Fruit fly (Drosophila melanogaster) whole organism, embryonic: Measurements from ENCODE around the gene Naxd.
A peak's percentile ranks its signal among the peaks of the same experiment; 100 is the strongest.

ENCODE experiments used
- BEAF-32 ChIP-seq: fragments of 200-800 bp; sonication (Bioruptor generic); optimal IDR thresholded peaks from 3 replicates; lab custom pipeline; 2017; ENCODE audit warnings: missing biosample characterization, missing genetic modification characterization, mild to moderate bottlenecking, moderate library complexity, missing genetic modification reagents
- CG13123 ChIP-seq: fragments of 200-800 bp; sonication (Bioruptor generic); optimal IDR thresholded peaks from 2 replicates; lab custom pipeline; 2016; ENCODE audit warnings: missing biosample characterization, missing genetic modification characterization
- CG14710 ChIP-seq: fragments of 200-800 bp; sonication (Bioruptor generic); optimal IDR thresholded peaks from 3 replicates; lab custom pipeline; 2019; ENCODE audit warnings: missing biosample characterization, mild to moderate bottlenecking, missing genetic modification characterization, moderate library complexity
- CG17612 ChIP-seq: fragments of 200-800 bp; sonication (Bioruptor generic); IDR thresholded peaks from 2 replicates; pipeline ENCODE4 v1.3.6; 2022; ENCODE audit warnings: missing biosample characterization, missing genetic modification characterization
- CG18262 ChIP-seq: fragments of 200-800 bp; optimal IDR thresholded peaks from 3 replicates; lab custom pipeline; 2019; ENCODE audit warnings: missing biosample characterization, mild to moderate bottlenecking, missing genetic modification characterization, moderate library complexity
- CG34376 ChIP-seq: fragments of 200-800 bp; sonication (Bioruptor generic); optimal IDR thresholded peaks from 2 replicates; lab custom pipeline; 2018; ENCODE audit warnings: missing biosample characterization, mild to moderate bottlenecking, missing genetic modification characterization
- CG5180 ChIP-seq: fragments of 200-800 bp; sonication (Bioruptor generic); optimal IDR thresholded peaks from 3 replicates; lab custom pipeline; 2017; ENCODE audit warnings: missing biosample characterization, missing genetic modification characterization, mild to moderate bottlenecking, moderate library complexity, missing genetic modification reagents
- CG6683 ChIP-seq: fragments of 200-800 bp; sonication (Bioruptor generic); optimal IDR thresholded peaks from 2 replicates; lab custom pipeline; 2017; ENCODE audit warnings: missing biosample characterization, mild to moderate bottlenecking, missing genetic modification characterization, missing genetic modification reagents
- CG7928 ChIP-seq: fragments of 200-800 bp; sonication (Bioruptor generic); optimal IDR thresholded peaks from 2 replicates; lab custom pipeline; 2017; ENCODE audit warnings: missing biosample characterization, mild to moderate bottlenecking, missing genetic modification characterization
- CG8089 ChIP-seq: fragments of 200-800 bp; sonication (Bioruptor generic); optimal IDR thresholded peaks from 3 replicates; lab custom pipeline; 2016; ENCODE audit warnings: missing biosample characterization, missing genetic modification characterization
- CG9215 ChIP-seq: fragments of 200-800 bp; sonication (Bioruptor generic); IDR thresholded peaks from 2 replicates; pipeline ENCODE4 v1.3.6; 2022; ENCODE audit warnings: missing biosample characterization, missing genetic modification characterization
- CHES-1-like ChIP-seq: fragments of 200-800 bp; sonication (Bioruptor generic); optimal IDR thresholded peaks from 2 replicates; lab custom pipeline; 2016; ENCODE audit warnings: missing biosample characterization, missing genetic modification characterization
- CkIIα-i1 ChIP-seq: fragments of 200-800 bp; sonication (Bioruptor generic); IDR thresholded peaks from 2 replicates; pipeline ENCODE4 v1.3.6; 2022; ENCODE audit warnings: missing biosample characterization, missing genetic modification characterization
- D19B ChIP-seq: fragments of 200-800 bp; sonication (Bioruptor generic); optimal IDR thresholded peaks from 2 replicates; lab custom pipeline; 2017; ENCODE audit warnings: missing biosample characterization, mild to moderate bottlenecking, missing genetic modification characterization
- Dip2 ChIP-seq: fragments of 200-800 bp; sonication (Bioruptor generic); IDR thresholded peaks from 2 replicates; pipeline ENCODE4 v1.3.6; 2022; ENCODE audit warnings: missing biosample characterization, missing genetic modification characterization
- Doc2 ChIP-seq: fragments of 200-800 bp; sonication (Bioruptor generic); IDR thresholded peaks from 2 replicates; pipeline ENCODE4 v1.3.6; 2022; ENCODE audit warnings: missing biosample characterization, missing genetic modification characterization
- Fer3 ChIP-seq: fragments of 200-800 bp; sonication (Bioruptor generic); optimal IDR thresholded peaks from 2 replicates; lab custom pipeline; 2018; ENCODE audit warnings: missing biosample characterization, mild to moderate bottlenecking, missing genetic modification characterization, moderate library complexity
- Gsc ChIP-seq: fragments of 200-800 bp; sonication (Bioruptor generic); IDR thresholded peaks from 2 replicates; pipeline ENCODE4 v1.3.6; 2022; ENCODE audit warnings: missing biosample characterization, missing genetic modification characterization
- HmgZ ChIP-seq: fragments of 200-800 bp; sonication (Bioruptor generic); optimal IDR thresholded peaks from 2 replicates; lab custom pipeline; 2018; ENCODE audit warnings: missing biosample characterization, mild to moderate bottlenecking, missing genetic modification characterization
- Lpt ChIP-seq: fragments of >200 bp; optimal IDR thresholded peaks from 2 replicates; lab custom pipeline; 2018; ENCODE audit warnings: missing biosample characterization, missing genetic modification characterization
- MESR4 ChIP-seq: fragments of 200-800 bp; sonication (Bioruptor generic); optimal IDR thresholded peaks from 2 replicates; lab custom pipeline; 2018; ENCODE audit warnings: missing biosample characterization, mild to moderate bottlenecking, missing genetic modification characterization, moderate library complexity
- MTF-1 ChIP-seq: fragments of 200-800 bp; sonication (Bioruptor generic); optimal IDR thresholded peaks from 2 replicates; lab custom pipeline; 2018; ENCODE audit warnings: missing biosample characterization, mild to moderate bottlenecking, missing genetic modification characterization, borderline replicate concordance
- Rfx ChIP-seq: fragments of 200-800 bp; sonication (Bioruptor generic); IDR thresholded peaks from 2 replicates; pipeline ENCODE4 v1.3.6; 2022; ENCODE audit warnings: missing biosample characterization, missing genetic modification characterization
- Six4 ChIP-seq: fragments of 200-800 bp; sonication (Bioruptor generic); optimal IDR thresholded peaks from 2 replicates; lab custom pipeline; 2016; ENCODE audit warnings: missing biosample characterization, missing genetic modification characterization
- Ssrp ChIP-seq: fragments of 200-800 bp; sonication (Bioruptor generic); optimal IDR thresholded peaks from 2 replicates; lab custom pipeline; 2018; ENCODE audit warnings: missing biosample characterization, mild to moderate bottlenecking, missing genetic modification characterization, moderate library complexity
- TFAM ChIP-seq: fragments of 200-800 bp; sonication (Bioruptor generic); optimal IDR thresholded peaks from 2 replicates; lab custom pipeline; 2017; ENCODE audit warnings: missing biosample characterization, missing genetic modification characterization, inconsistent platforms
- bab2 ChIP-seq: fragments of 200-800 bp; sonication (Bioruptor generic); optimal IDR thresholded peaks from 2 replicates; lab custom pipeline; 2016; ENCODE audit warnings: missing biosample characterization, missing genetic modification characterization
- br ChIP-seq: fragments of >200 bp; optimal IDR thresholded peaks from 2 replicates; lab custom pipeline; 2017
- btn ChIP-seq: fragments of 200-800 bp; sonication (Bioruptor generic); optimal IDR thresholded peaks from 2 replicates; lab custom pipeline; 2016; ENCODE audit warnings: missing biosample characterization, missing genetic modification characterization
- corto ChIP-seq: fragments of 200-800 bp; sonication (Bioruptor generic); optimal IDR thresholded peaks from 2 replicates; lab custom pipeline; 2016; ENCODE audit warnings: missing biosample characterization, mild to moderate bottlenecking, missing genetic modification characterization, moderate library complexity
- croc ChIP-seq: fragments of 200-800 bp; sonication (Bioruptor generic); conservative IDR thresholded peaks from 3 replicates; pipeline ENCODE4 v1.3.6; 2022; ENCODE audit warnings: missing biosample characterization, missing genetic modification characterization
- dmrt11E ChIP-seq: fragments of 200-800 bp; sonication (Bioruptor generic); optimal IDR thresholded peaks from 3 replicates; lab custom pipeline; 2018; ENCODE audit warnings: missing biosample characterization, mild to moderate bottlenecking, missing genetic modification characterization, moderate library complexity
- dmrt99B ChIP-seq: fragments of 200-800 bp; sonication (Bioruptor generic); optimal IDR thresholded peaks from 2 replicates; lab custom pipeline; 2018; ENCODE audit warnings: missing biosample characterization, mild to moderate bottlenecking, missing genetic modification characterization, moderate library complexity
- en ChIP-seq: fragments of 200-800 bp; sonication (Bioruptor generic); optimal IDR thresholded peaks from 2 replicates; lab custom pipeline; 2016; ENCODE audit warnings: missing biosample characterization, missing genetic modification characterization
- eve ChIP-seq, 2 experiments: fragments of >200 bp; optimal IDR thresholded peaks; 2 replicates each; lab custom pipeline; 2017; ENCODE audit warnings: missing biosample characterization in 2 of 2, missing genetic modification characterization in 2 of 2
- her ChIP-seq: fragments of 200-800 bp; sonication (Bioruptor generic); optimal IDR thresholded peaks from 2 replicates; lab custom pipeline; 2016; ENCODE audit warnings: missing biosample characterization, missing genetic modification characterization
- maf-S ChIP-seq: fragments of 200-800 bp; sonication (Bioruptor generic); optimal IDR thresholded peaks from 2 replicates; lab custom pipeline; 2016; ENCODE audit warnings: missing biosample characterization, missing genetic modification characterization
- otp ChIP-seq: fragments of 200-800 bp; sonication (Bioruptor generic); IDR thresholded peaks from 3 replicates; pipeline ENCODE4, ENCODE4 v1.3.6; 2022; ENCODE audit warnings: missing biosample characterization, missing genetic modification characterization
- p53 ChIP-seq: fragments of 200-800 bp; sonication (Bioruptor generic); optimal IDR thresholded peaks from 2 replicates; lab custom pipeline; 2016; ENCODE audit warnings: missing biosample characterization, missing genetic modification characterization
- pan ChIP-seq, 4 experiments: fragments of >200 bp in 3 of 4; fragments of 200-800 bp in 1 of 4; sonication (Bioruptor generic) in 1 of 4; optimal IDR thresholded peaks in 3 of 4; IDR thresholded peaks in 1 of 4; 2 replicates each; pipeline versions ENCODE4 v1.3.6 to Lab custom; 2017 to 2022; ENCODE audit warnings: missing biosample characterization in 2 of 4, missing genetic modification characterization in 2 of 4, mixed read lengths in 1 of 4
- pfk ChIP-seq: fragments of 200-800 bp; sonication (Bioruptor generic); optimal IDR thresholded peaks from 2 replicates; lab custom pipeline; 2018; ENCODE audit warnings: missing biosample characterization, mild to moderate bottlenecking, missing genetic modification characterization, moderate library complexity
- so ChIP-seq: fragments of 200-800 bp; sonication (Bioruptor generic); IDR thresholded peaks from 3 replicates; pipeline ENCODE4 v1.3.6; 2022; ENCODE audit warnings: missing biosample characterization, missing genetic modification characterization
- stc ChIP-seq: fragments of 200-800 bp; sonication (Bioruptor generic); IDR thresholded peaks from 2 replicates; pipeline ENCODE4 v1.3.6; 2022; ENCODE audit warnings: missing biosample characterization, missing genetic modification characterization
- tx ChIP-seq: fragments of 200-800 bp; sonication (Bioruptor generic); optimal IDR thresholded peaks from 2 replicates; lab custom pipeline; 2016; ENCODE audit warnings: missing biosample characterization, missing genetic modification characterization
- unpg ChIP-seq: fragments of 200-800 bp; sonication (Bioruptor generic); optimal IDR thresholded peaks from 3 replicates; lab custom pipeline; 2018; ENCODE audit warnings: missing biosample characterization, mild to moderate bottlenecking, missing genetic modification characterization, moderate library complexity
- zen ChIP-seq: fragments of 200-800 bp; sonication (Bioruptor generic); optimal IDR thresholded peaks from 3 replicates; lab custom pipeline; 2018; ENCODE audit warnings: missing biosample characterization, mild to moderate bottlenecking, missing genetic modification characterization, moderate library complexity
- zen2 ChIP-seq: fragments of 200-800 bp; sonication (Bioruptor generic); IDR thresholded peaks from 3 replicates; pipeline ENCODE4 v1.3.6; 2022; ENCODE audit warnings: missing biosample characterization, missing genetic modification characterization; ENCODE audit not compliant: partially characterized antibody
- zf30C ChIP-seq: fragments of 200-800 bp; sonication (Bioruptor generic); optimal IDR thresholded peaks from 3 replicates; lab custom pipeline; 2018; ENCODE audit warnings: missing biosample characterization, mild to moderate bottlenecking, missing genetic modification characterization

The Naxd gene

DNA sequence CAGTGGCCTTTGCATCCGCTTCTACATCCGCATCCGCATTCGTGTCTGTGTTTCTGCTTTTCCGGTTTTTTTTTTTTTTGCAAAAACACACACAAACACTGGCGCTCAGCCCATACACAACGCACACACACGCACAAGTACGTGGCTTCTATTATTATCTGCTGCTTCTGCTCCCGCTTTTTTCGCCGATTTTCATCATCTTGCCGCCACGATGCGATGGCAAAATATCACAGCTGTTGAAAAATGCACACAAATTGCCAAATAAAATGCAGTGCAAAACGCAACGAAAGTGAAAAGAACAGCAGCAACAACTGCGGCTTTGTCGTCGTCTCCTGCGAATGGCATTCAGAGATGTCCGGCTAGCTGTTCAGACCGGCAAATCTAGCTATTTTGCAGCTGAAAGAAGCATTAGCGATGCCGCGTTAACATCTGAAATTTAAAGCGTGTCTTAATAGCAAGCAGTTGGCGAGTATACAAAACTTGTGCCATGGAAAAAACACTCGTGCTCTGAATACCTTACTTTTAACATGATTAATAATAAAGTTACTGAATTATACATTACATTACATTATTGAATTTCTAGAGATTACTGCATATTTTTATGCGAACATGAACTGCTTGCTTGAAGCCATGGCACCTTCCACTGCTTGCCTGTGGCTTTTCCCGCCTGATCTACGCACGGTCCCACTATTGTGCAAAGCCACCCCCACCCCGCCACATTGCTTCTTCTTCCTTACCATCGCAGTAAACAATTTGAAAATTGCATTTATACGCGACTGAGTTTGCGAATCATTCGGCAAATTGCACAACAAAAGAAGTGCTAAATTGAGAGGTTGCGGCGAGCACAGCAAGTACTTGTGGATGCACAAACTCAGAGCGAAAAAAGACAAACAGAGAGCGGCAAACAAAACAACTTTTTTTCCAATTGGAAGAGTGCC lies 34.8 kb downstream of the Naxd start, which contains the start of the genes Ugt316A1 and Sfxn2 (continued):
- TF ChIP-seq croc (GFP tag; lab: Robert Waterston, UW) = no peak
- TF ChIP-seq tx (GFP tag; lab: Kevin White, UChicago) = no peak
- TF ChIP-seq MESR4 (GFP tag; lab: Kevin White, UChicago) = peak; percentile 83
- TF ChIP-seq pfk = no peak
- TF ChIP-seq Fer3 (tag; lab: Kevin White, UChicago) = peak; percentile 1
- TF ChIP-seq CG18262 (tag; lab: Kevin White, UChicago) = peak; percentile 39
- TF ChIP-seq Gsc = no peak
- peak; percentile 76 for TF ChIP-seq HmgZ (tag; lab: Kevin White, UChicago)
- no peak for TF ChIP-seq pan (optimal IDR thresholded peaks at IDR 0.05; lab: Kevin White, UChicago)
- peak in 1 of 2 experiments; percentile 50 for TF ChIP-seq pan (GFP tag; optimal IDR thresholded peaks at IDR 0.05 in 1 of 2, IDR thresholded peaks at IDR 0.05 in 1 of 2)
- TF ChIP-seq corto (GFP tag; lab: Kevin White, UChicago) = no peak
- no peak for TF ChIP-seq MTF-1 (GFP tag; lab: Kevin White, UChicago)
- TF ChIP-seq CG5180 (GFP tag; lab: Kevin White, UChicago) = no peak
- TF ChIP-seq CkIIα-i1 = no peak
- TF ChIP-seq CG14710 (tag; lab: Kevin White, UChicago) = peak; percentile 66
- TF ChIP-seq Doc2 (GFP tag; lab: Robert Waterston, UW) = no peak
- no peak for TF ChIP-seq CG8089 (GFP tag; lab: Kevin White, UChicago)
- TF ChIP-seq CG34376 (GFP tag; lab: Kevin White, UChicago) = peak; percentile 43
- peak; percentile 19 for TF ChIP-seq bab2 (GFP tag; lab: Kevin White, UChicago)
- TF ChIP-seq Lpt = no peak
- no peak for TF ChIP-seq zen2
- TF ChIP-seq BEAF-32 = peak; percentile 51
- TF ChIP-seq dmrt11E (tag; lab: Kevin White, UChicago) = peak; percentile 45
- TF ChIP-seq D19B (GFP tag; lab: Kevin White, UChicago) = no peak
- TF ChIP-seq eve (GFP tag; optimal IDR thresholded peaks at IDR 0.05; lab: Kevin White, UChicago) = no peak
- no peak for TF ChIP-seq dmrt99B (tag; lab: Kevin White, UChicago)
- TF ChIP-seq CG6683 (GFP tag; lab: Kevin White, UChicago) = no peak
- peak; percentile 35 for TF ChIP-seq p53
- no peak; the same call in 2 of the 3 replicates for TF ChIP-seq so
- no peak for TF ChIP-seq maf-S (GFP tag; lab: Kevin White, UChicago)
- TF ChIP-seq CG13123 (GFP tag; lab: Kevin White, UChicago) = no peak
- no peak for TF ChIP-seq btn (GFP tag; lab: Kevin White, UChicago)
- no peak for TF ChIP-seq stc (GFP tag; lab: Robert Waterston, UW)
- peak; percentile 48; the same call in 1 of the 2 replicates for TF ChIP-seq CG9215 (GFP tag; lab: Robert Waterston, UW)
- no peak for TF ChIP-seq br (lab: Kevin White, UChicago)
- no peak for TF ChIP-seq zf30C (GFP tag; lab: Kevin White, UChicago)
- 0 out of 3 replicates have a peak, but pooled peaks have one; percentile 19 for TF ChIP-seq otp
- no peak for TF ChIP-seq TFAM (GFP tag; lab: Kevin White, UChicago)
- no peak for TF ChIP-seq en (GFP tag; lab: Kevin White, UChicago)
- no peak for TF ChIP-seq unpg (GFP tag; lab: Kevin White, UChicago)
- TF ChIP-seq Rfx (GFP tag; lab: Robert Waterston, UW) = peak; percentile 79
- no peak for TF ChIP-seq Six4 (GFP tag; lab: Kevin White, UChicago)
- peak; percentile 41 for TF ChIP-seq CHES-1-like (GFP tag; lab: Kevin White, UChicago)
- TF ChIP-seq zen (tag; lab: Kevin White, UChicago) = peak; percentile 21
- TF ChIP-seq Ssrp (tag; lab: Kevin White, UChicago) = peak; percentile 22
- TF ChIP-seq her = peak; percentile 2
- no peak for TF ChIP-seq Dip2 (GFP tag; lab: Robert Waterston, UW)
- no peak for TF ChIP-seq CG17612 (GFP tag; lab: Robert Waterston, UW)
- no peak for TF ChIP-seq CG7928 (GFP tag; lab: Kevin White, UChicago)
